Worm (Caenorhabditis elegans) whole organism, young adult: ENCODE data around the gene lsy-2.

Source experiments
- D2030.7 ChIP-seq: fragments of 200-800 bp; sonication (Bioruptor generic); IDR thresholded peaks from 2 replicates; pipeline ENCODE4 v1.3.6; 2022; ENCODE audit warnings: missing genetic modification reagents, missing genetic modification characterization, missing compliant biosample characterization
- aptf-3 ChIP-seq: fragments of 200-800 bp; sonication (Bioruptor generic); IDR thresholded peaks from 2 replicates; pipeline ENCODE4 v1.3.6; 2022; ENCODE audit warnings: missing genetic modification characterization, missing compliant biosample characterization
- egl-18 ChIP-seq: fragments of 200-800 bp; sonication (Bioruptor generic); IDR thresholded peaks from 2 replicates; pipeline ENCODE4 v1.3.6; 2022; ENCODE audit warnings: missing genetic modification reagents, missing genetic modification characterization, missing compliant biosample characterization
- sea-2 ChIP-seq: fragments of 200-800 bp; sonication (Bioruptor generic); IDR thresholded peaks from 2 replicates; pipeline ENCODE4 v1.3.6; 2022; ENCODE audit warnings: missing genetic modification characterization, missing compliant biosample characterization
- snpc-4 ChIP-seq, 5 experiments: fragments of 150-350 bp in 1 of 5; sonication (generic microtip) in 4 of 5; optimal IDR thresholded peaks; 2 replicates each; lab custom pipeline; 2014 to 2018; ENCODE audit warnings: missing genetic modification characterization in 5 of 5, missing biosample characterization in 3 of 5, antibody characterized with exemption in 2 of 5, mild to moderate bottlenecking in 2 of 5, missing compliant biosample characterization in 2 of 5, missing genotype in 2 of 5, moderate library complexity in 2 of 5, missing genetic modification reagents in 1 of 5
- ztf-18 ChIP-seq: sonication (generic microtip); optimal IDR thresholded peaks from 2 replicates; lab custom pipeline; 2016; ENCODE audit warnings: missing genotype, mild to moderate bottlenecking, missing genetic modification characterization, missing compliant biosample characterization

ce11 chrX:2050212-2050611 lies 39.3 kb upstream of the lsy-2 start:
- TF ChIP-seq aptf-3 = no peak
- TF ChIP-seq D2030.7 = no peak
- TF ChIP-seq ztf-18 (tag; lab: Kevin White, UChicago) = no peak
- no peak for TF ChIP-seq snpc-4 (GFP tag; optimal IDR thresholded peaks at IDR 0.05; lab: Kevin White, UChicago)
- TF ChIP-seq snpc-4 (tag; optimal IDR thresholded peaks at IDR 0.05; lab: Kevin White, UChicago) = no peak
- no peak for TF ChIP-seq egl-18
- no peak for TF ChIP-seq sea-2
